Fruit fly (Drosophila melanogaster) whole organism, wandering third instar larva: Measurements from ENCODE around the gene CG33941.

ENCODE experiments used
- Dif ChIP-seq: fragments of 200-275, 200-300 bp; sonication (Bioruptor generic); optimal IDR thresholded peaks from 2 replicates; lab custom pipeline; 2018; ENCODE audit warnings: missing biosample characterization, missing genetic modification characterization; ENCODE audit not compliant: partially characterized antibody
- Mio ChIP-seq: sonication (Bioruptor generic); optimal IDR thresholded peaks from 2 replicates; lab custom pipeline; 2016; ENCODE audit warnings: missing biosample characterization, missing genetic modification characterization
- Myc ChIP-seq: fragments of >200 bp; optimal IDR thresholded peaks from 2 replicates; lab custom pipeline; 2017
- Rel ChIP-seq, 2 experiments: fragments of 200-800 bp; sonication (Bioruptor generic) in 1 of 2; optimal IDR thresholded peaks; 2 replicates in 1 of 2; 3 replicates in 1 of 2; lab custom pipeline; 2016 to 2019; ENCODE audit warnings: mild to moderate bottlenecking in 2 of 2, missing biosample characterization in 2 of 2, missing genetic modification characterization in 2 of 2, moderate library complexity in 1 of 2
- Sp1 ChIP-seq: fragments of 200-800 bp; sonication (Bioruptor generic); optimal IDR thresholded peaks from 3 replicates; lab custom pipeline; 2019; ENCODE audit warnings: missing biosample characterization, mild to moderate bottlenecking, missing genetic modification characterization, moderate library complexity
- pan ChIP-seq: fragments of >200 bp; optimal IDR thresholded peaks from 2 replicates; lab custom pipeline; 2017

DNA sequence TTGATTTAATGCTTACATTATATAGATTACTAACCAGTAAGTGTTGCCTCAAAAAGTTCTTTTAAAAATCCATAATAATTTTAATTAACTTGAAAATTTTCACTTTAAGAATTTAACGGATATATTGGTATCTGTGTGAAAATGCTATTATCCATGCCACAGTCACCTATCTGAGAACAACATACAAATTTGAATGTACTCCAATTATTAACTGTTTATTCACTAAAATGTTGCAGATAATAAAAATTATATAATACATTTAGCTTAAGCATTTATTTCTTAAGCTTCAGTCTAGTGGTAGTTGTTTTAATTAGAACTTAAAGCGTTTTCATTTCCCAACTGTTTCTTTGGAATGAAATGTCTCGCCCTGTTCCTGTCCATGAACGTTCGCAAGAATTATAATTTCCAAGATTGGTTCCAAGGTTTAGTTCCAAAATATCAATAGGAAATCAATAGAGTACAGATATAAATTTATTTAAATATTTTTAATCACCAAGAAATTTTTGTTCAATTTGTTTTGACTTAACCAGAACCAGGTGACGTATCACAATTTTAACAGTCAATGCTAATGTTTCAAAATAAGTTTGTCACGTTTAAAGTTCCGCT is 22.1 kb upstream of the CG33941 start, which contains the start of gene CaMKI:
- TF ChIP-seq Dif (GFP tag; lab: Kevin White, UChicago) (no peak), pan (lab: Kevin White, UChicago) (no peak), Sp1 (GFP tag; lab: Kevin White, UChicago) (no peak), Rel (GFP tag; optimal IDR thresholded peaks at IDR 0.05; lab: Kevin White, UChicago) (no peak), Rel (tag; optimal IDR thresholded peaks at IDR 0.05; lab: Kevin White, UChicago) (no peak), Myc (lab: Kevin White, UChicago) (no peak), Mio (GFP tag; lab: Kevin White, UChicago) (no peak)
